Fruit fly (Drosophila melanogaster): ENCODE measurements around the gene Ca-alpha1T.

The Ca-alpha1T gene

DNA sequence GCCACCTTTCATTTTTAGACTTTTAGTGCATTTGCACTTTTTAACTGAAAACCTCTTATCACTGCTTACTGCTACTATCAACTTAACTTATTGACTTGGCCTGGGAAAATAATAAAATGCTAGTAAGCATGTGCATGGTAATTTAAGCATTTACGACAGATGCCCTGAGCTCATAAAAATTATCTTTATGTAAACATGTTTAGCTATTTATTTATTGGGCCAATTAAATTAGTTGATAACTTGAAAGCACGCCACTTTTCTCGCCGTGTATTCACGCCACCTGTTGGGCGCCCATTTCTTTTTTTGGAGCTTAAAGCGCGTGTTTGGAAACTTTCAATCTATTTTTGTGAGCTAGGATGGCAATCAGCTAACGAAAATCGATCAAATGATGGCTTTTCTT lies 100.0 kb downstream of the Ca-alpha1T start (continued):
- no peak for TF ChIP-seq CG11247 (GFP tag; IDR thresholded peaks at IDR 0.05)
- TF ChIP-seq grau (tag; optimal IDR thresholded peaks at IDR 0.05): peak; percentile 42
- no peak for TF ChIP-seq br (optimal IDR thresholded peaks at IDR 0.05)
- no peak for TF ChIP-seq rib (GFP tag; IDR thresholded peaks at IDR 0.05)
- TF ChIP-seq cad (GFP tag; optimal IDR thresholded peaks at IDR 0.05): no peak
- no peak for TF ChIP-seq CG33557 (GFP tag; optimal IDR thresholded peaks at IDR 0.05)
- TF ChIP-seq CG2202 (tag; optimal IDR thresholded peaks at IDR 0.05): no peak
- peak; percentile 31 for TF ChIP-seq bcd (GFP tag; optimal IDR thresholded peaks at IDR 0.05)
- peak; percentile 31 for TF ChIP-seq Oli (tag; optimal IDR thresholded peaks at IDR 0.05)
- no peak for TF ChIP-seq grn (GFP tag; optimal IDR thresholded peaks at IDR 0.05)
- no peak for TF ChIP-seq CG4360 (GFP tag; IDR thresholded peaks at IDR 0.05)
- TF ChIP-seq CG5953 (GFP tag; IDR thresholded peaks at IDR 0.05): no peak
- TF ChIP-seq CG42726 (GFP tag; IDR thresholded peaks at IDR 0.05; ENCODE audit: partially characterized antibody): no peak
- TF ChIP-seq sna (GFP tag; IDR thresholded peaks at IDR 0.05; ENCODE audit: partially characterized antibody): no peak
- TF ChIP-seq CG3407 (GFP tag; optimal IDR thresholded peaks at IDR 0.05): no peak
- TF ChIP-seq CG2875 (GFP tag; optimal IDR thresholded peaks at IDR 0.05): no peak
- TF ChIP-seq CG4328 (GFP tag; optimal IDR thresholded peaks at IDR 0.05): no peak
- TF ChIP-seq Pdp1 (GFP tag; optimal IDR thresholded peaks at IDR 0.05): peak in 1 of 2 experiments; percentile 16
- peak; percentile 3 for TF ChIP-seq CG10147 (GFP tag; optimal IDR thresholded peaks at IDR 0.05)
- TF ChIP-seq CG17359 (tag; optimal IDR thresholded peaks at IDR 0.05): peak; percentile 12
- TF ChIP-seq bab2 (GFP tag; optimal IDR thresholded peaks at IDR 0.05): peak; percentile 5
- TF ChIP-seq gem (tag; optimal IDR thresholded peaks at IDR 0.05): peak; percentile 51
- TF ChIP-seq gro (GFP tag; optimal IDR thresholded peaks at IDR 0.05): no peak
- TF ChIP-seq knrl (GFP tag; IDR thresholded peaks at IDR 0.05; ENCODE audit: partially characterized antibody): no peak
- no peak for TF ChIP-seq CG13894 (tag; optimal IDR thresholded peaks at IDR 0.05)
- TF ChIP-seq jigr1 (GFP tag; IDR thresholded peaks at IDR 0.05): no peak
- TF ChIP-seq Dad (GFP tag; optimal IDR thresholded peaks at IDR 0.05): no peak
- peak; percentile 34 for TF ChIP-seq CG2120 (GFP tag; optimal IDR thresholded peaks at IDR 0.05)
- no peak for TF ChIP-seq Optix (GFP tag; IDR thresholded peaks at IDR 0.05)
- TF ChIP-seq CG30431 (GFP tag; optimal IDR thresholded peaks at IDR 0.05): no peak
- peak; percentile 25 for TF ChIP-seq CG17385 (GFP tag; optimal IDR thresholded peaks at IDR 0.05)
- no peak for TF ChIP-seq nerfin-2 (GFP tag; IDR thresholded peaks at IDR 0.05; ENCODE audit: partially characterized antibody)
- no peak for TF ChIP-seq Sox100B (GFP tag; optimal IDR thresholded peaks at IDR 0.05)
- TF ChIP-seq CG8944 (GFP tag; optimal IDR thresholded peaks at IDR 0.05): no peak
- TF ChIP-seq NfI (GFP tag; optimal IDR thresholded peaks at IDR 0.05): no peak
- TF ChIP-seq CG3995 (GFP tag; optimal IDR thresholded peaks at IDR 0.05): no peak
- TF ChIP-seq CG9932 (GFP tag; IDR thresholded peaks at IDR 0.05): no peak
- no peak for TF ChIP-seq CG17912 (GFP tag; optimal IDR thresholded peaks at IDR 0.05)
- no peak for TF ChIP-seq gce (GFP tag; IDR thresholded peaks at IDR 0.05)
- TF ChIP-seq Dll (GFP tag; IDR thresholded peaks at IDR 0.05; ENCODE audit: partially characterized antibody): no peak
- peak in 1 of 2 experiments; percentile 47 for TF ChIP-seq Hr51 (GFP tag; optimal IDR thresholded peaks at IDR 0.05)
- TF ChIP-seq her (GFP tag; optimal IDR thresholded peaks at IDR 0.05): no peak
- TF ChIP-seq disco-r (GFP tag; optimal IDR thresholded peaks at IDR 0.05): no peak
- 0 out of 2 replicates have a peak, but pooled peaks have one; percentile 21 for TF ChIP-seq CG31441 (GFP tag; IDR thresholded peaks at IDR 0.05)
- TF ChIP-seq Chrac-16 (GFP tag; optimal IDR thresholded peaks at IDR 0.05): no peak
- TF ChIP-seq CG14050 (GFP tag; IDR thresholded peaks at IDR 0.05): no peak
- TF ChIP-seq gsb-n (tag; optimal IDR thresholded peaks at IDR 0.05): no peak
- TF ChIP-seq CG7271 (tag; optimal IDR thresholded peaks at IDR 0.05): no peak
- no peak for TF ChIP-seq dan (GFP tag; IDR thresholded peaks at IDR 0.05)
- no peak for TF ChIP-seq CG17802 (tag; optimal IDR thresholded peaks at IDR 0.05)
- no peak for TF ChIP-seq emc (GFP tag; optimal IDR thresholded peaks at IDR 0.05)

Measured in whole organism, embryonic.